Fruit fly (Drosophila melanogaster) whole organism, embryonic: ENCODE measurements around the gene Spn75F.

Experiments
- Blimp-1 ChIP-seq: fragments of 200-800 bp; sonication (Bioruptor generic); optimal IDR thresholded peaks from 3 replicates; lab custom pipeline; 2018; ENCODE audit warnings: missing biosample characterization, missing genetic modification characterization, mild to moderate bottlenecking, moderate library complexity, missing genetic modification reagents
- BtbVII ChIP-seq: fragments of 200-800 bp; sonication (Bioruptor generic); optimal IDR thresholded peaks from 3 replicates; lab custom pipeline; 2017; ENCODE audit warnings: missing biosample characterization, mild to moderate bottlenecking, missing genetic modification characterization
- CG10267 ChIP-seq: fragments of 200-800 bp; sonication (Bioruptor generic); optimal IDR thresholded peaks from 2 replicates; lab custom pipeline; 2018; ENCODE audit warnings: missing biosample characterization, mild to moderate bottlenecking, missing genetic modification characterization, moderate library complexity
- CG10959 ChIP-seq: fragments of 200-800 bp; sonication (Bioruptor generic); IDR thresholded peaks from 2 replicates; pipeline ENCODE4 v1.3.6; 2022; ENCODE audit warnings: missing biosample characterization, missing genetic modification characterization
- CG11504 ChIP-seq: fragments of 200-800 bp; sonication (Bioruptor generic); optimal IDR thresholded peaks from 3 replicates; lab custom pipeline; 2019; ENCODE audit warnings: missing biosample characterization, mild to moderate bottlenecking, missing genetic modification characterization, moderate library complexity
- CG12155 ChIP-seq: fragments of 200-800 bp; sonication (Bioruptor generic); optimal IDR thresholded peaks from 3 replicates; lab custom pipeline; 2016; ENCODE audit warnings: missing biosample characterization, missing genetic modification characterization
- CG13775 ChIP-seq: fragments of 200-800 bp; sonication (Bioruptor generic); optimal IDR thresholded peaks from 3 replicates; lab custom pipeline; 2017; ENCODE audit warnings: missing biosample characterization, mild to moderate bottlenecking, missing genetic modification characterization
- CG14441 ChIP-seq: fragments of 200-800 bp; sonication (Bioruptor generic); IDR thresholded peaks from 2 replicates; pipeline ENCODE4 v1.3.6; 2022; ENCODE audit warnings: missing biosample characterization, missing genetic modification characterization
- CG14965 ChIP-seq: fragments of 200-800 bp; sonication (Bioruptor generic); optimal IDR thresholded peaks from 2 replicates; lab custom pipeline; 2016; ENCODE audit warnings: missing biosample characterization, missing genetic modification characterization, borderline replicate concordance
- CG15479 ChIP-seq: fragments of 200-800 bp; sonication (Bioruptor generic); optimal IDR thresholded peaks from 3 replicates; lab custom pipeline; 2019; ENCODE audit warnings: missing biosample characterization, mild to moderate bottlenecking, missing genetic modification characterization, moderate library complexity
- CG15696 ChIP-seq: fragments of 200-800 bp; sonication (Bioruptor generic); optimal IDR thresholded peaks from 2 replicates; lab custom pipeline; 2019; ENCODE audit warnings: missing biosample characterization, mild to moderate bottlenecking, missing genetic modification characterization, moderate library complexity
- CG16815 ChIP-seq: fragments of 200-800 bp; sonication (Bioruptor generic); optimal IDR thresholded peaks from 3 replicates; lab custom pipeline; 2017; ENCODE audit warnings: missing biosample characterization, mild to moderate bottlenecking, missing genetic modification characterization
- CG18619 ChIP-seq: fragments of 200-800 bp; sonication (Bioruptor generic); optimal IDR thresholded peaks from 3 replicates; lab custom pipeline; 2017; ENCODE audit warnings: missing biosample characterization, mild to moderate bottlenecking, missing genetic modification characterization
- CG18764 ChIP-seq: fragments of 200-800 bp; sonication (Bioruptor generic); optimal IDR thresholded peaks from 3 replicates; lab custom pipeline; 2016; ENCODE audit warnings: missing biosample characterization, missing genetic modification characterization
- CG33557 ChIP-seq: fragments of 200-800 bp; sonication (Bioruptor generic); optimal IDR thresholded peaks from 2 replicates; lab custom pipeline; 2019; ENCODE audit warnings: missing biosample characterization, mild to moderate bottlenecking, missing genetic modification characterization, moderate library complexity
- CG4424 ChIP-seq: fragments of 200-800 bp; sonication (Bioruptor generic); optimal IDR thresholded peaks from 3 replicates; lab custom pipeline; 2016; ENCODE audit warnings: missing biosample characterization, missing genetic modification characterization
- CG4707 ChIP-seq: fragments of 200-800 bp; sonication (Bioruptor generic); optimal IDR thresholded peaks from 2 replicates; lab custom pipeline; 2018; ENCODE audit warnings: missing biosample characterization, mild to moderate bottlenecking, missing genetic modification characterization, moderate library complexity
- CG7839 ChIP-seq: fragments of 200-800 bp; sonication (Bioruptor generic); optimal IDR thresholded peaks from 3 replicates; lab custom pipeline; 2018; ENCODE audit warnings: missing biosample characterization, mild to moderate bottlenecking, missing genetic modification characterization, moderate library complexity
- CG8359 ChIP-seq: fragments of 200-800 bp; sonication (Bioruptor generic); optimal IDR thresholded peaks from 2 replicates; lab custom pipeline; 2017; ENCODE audit warnings: missing biosample characterization, mild to moderate bottlenecking, missing genetic modification characterization, borderline replicate concordance
- D ChIP-seq, 2 experiments: fragments of 200-800 bp in 1 of 2; fragments of >200 bp in 1 of 2; sonication (Bioruptor generic) in 1 of 2; optimal IDR thresholded peaks; 2 replicates in 1 of 2; 3 replicates in 1 of 2; lab custom pipeline; 2017; ENCODE audit warnings: mild to moderate bottlenecking in 1 of 2, missing biosample characterization in 1 of 2, missing genetic modification characterization in 1 of 2, missing genetic modification reagents in 1 of 2
- D19A ChIP-seq: fragments of 200-800 bp; optimal IDR thresholded peaks from 3 replicates; lab custom pipeline; 2019; ENCODE audit warnings: missing biosample characterization, mild to moderate bottlenecking, missing genetic modification characterization, moderate library complexity
- Drgx ChIP-seq: fragments of 200-800 bp; sonication (Bioruptor generic); IDR thresholded peaks from 2 replicates; pipeline ENCODE4 v1.3.6; 2022; ENCODE audit warnings: missing biosample characterization, missing genetic modification characterization
- HLH3B ChIP-seq: fragments of 200-800 bp; sonication (Bioruptor generic); IDR thresholded peaks from 2 replicates; pipeline ENCODE4 v1.3.6; 2022; ENCODE audit warnings: missing biosample characterization, missing genetic modification characterization
- HLH54F ChIP-seq: fragments of 200-800 bp; sonication (Bioruptor generic); optimal IDR thresholded peaks from 3 replicates; lab custom pipeline; 2016; ENCODE audit warnings: missing biosample characterization, missing genetic modification characterization
- Hr3 ChIP-seq: fragments of 200-800 bp; sonication (Bioruptor generic); optimal IDR thresholded peaks from 3 replicates; lab custom pipeline; 2016; ENCODE audit warnings: missing biosample characterization, missing genetic modification characterization
- Hr51 ChIP-seq, 2 experiments: fragments of 200-800 bp; sonication (Bioruptor generic); optimal IDR thresholded peaks; 2 replicates in 1 of 2; 3 replicates in 1 of 2; lab custom pipeline; 2016 to 2018; ENCODE audit warnings: missing biosample characterization in 2 of 2, missing genetic modification characterization in 2 of 2, mild to moderate bottlenecking in 1 of 2, moderate library complexity in 1 of 2
- Nf-YB ChIP-seq: fragments of 200-800 bp; sonication (Bioruptor generic); optimal IDR thresholded peaks from 3 replicates; lab custom pipeline; 2019; ENCODE audit warnings: missing biosample characterization, mild to moderate bottlenecking, missing genetic modification characterization, moderate library complexity
- PHDP ChIP-seq: fragments of 200-800 bp; sonication (Bioruptor generic); optimal IDR thresholded peaks from 3 replicates; lab custom pipeline; 2018; ENCODE audit warnings: missing biosample characterization, mild to moderate bottlenecking, missing genetic modification characterization, moderate library complexity
- Spps ChIP-seq: fragments of 200-800 bp; sonication (Bioruptor generic); optimal IDR thresholded peaks from 2 replicates; lab custom pipeline; 2018; ENCODE audit warnings: missing biosample characterization, mild to moderate bottlenecking, missing genetic modification characterization
- Trl ChIP-seq, 3 experiments: fragments of >200 bp in 2 of 3; fragments of 200-800 bp in 1 of 3; sonication (Bioruptor generic) in 1 of 3; optimal IDR thresholded peaks; 2 replicates in 1 of 3; 3 replicates in 2 of 3; lab custom pipeline; 2016 to 2017; ENCODE audit warnings: missing biosample characterization in 1 of 3, missing genetic modification characterization in 1 of 3
- Vsx1 ChIP-seq: fragments of 200-800 bp; sonication (Bioruptor generic); optimal IDR thresholded peaks from 2 replicates; lab custom pipeline; 2017; ENCODE audit warnings: missing biosample characterization, mild to moderate bottlenecking, missing genetic modification characterization, missing genetic modification reagents
- ap ChIP-seq: fragments of 200-800 bp; sonication (Bioruptor generic); IDR thresholded peaks from 2 replicates; pipeline ENCODE4 v1.3.6; 2022; ENCODE audit warnings: missing biosample characterization, missing genetic modification characterization
- bsh ChIP-seq, 2 experiments: fragments of 200-800 bp; sonication (Bioruptor generic); optimal IDR thresholded peaks; 2 replicates each; lab custom pipeline; 2017 to 2018; ENCODE audit warnings: mild to moderate bottlenecking in 2 of 2, missing biosample characterization in 2 of 2, missing genetic modification characterization in 2 of 2, moderate library complexity in 1 of 2
- dmrt11E ChIP-seq: fragments of 200-800 bp; sonication (Bioruptor generic); optimal IDR thresholded peaks from 3 replicates; lab custom pipeline; 2018; ENCODE audit warnings: missing biosample characterization, mild to moderate bottlenecking, missing genetic modification characterization, moderate library complexity
- dmrt99B ChIP-seq: fragments of 200-800 bp; sonication (Bioruptor generic); optimal IDR thresholded peaks from 2 replicates; lab custom pipeline; 2018; ENCODE audit warnings: missing biosample characterization, mild to moderate bottlenecking, missing genetic modification characterization, moderate library complexity
- dpn ChIP-seq, 2 experiments: fragments of 200-800 bp; sonication (Bioruptor generic); optimal IDR thresholded peaks; 3 replicates each; lab custom pipeline; 2016; ENCODE audit warnings: missing biosample characterization in 2 of 2, missing genetic modification characterization in 2 of 2
- dysf ChIP-seq: fragments of 200-800 bp; sonication (Bioruptor generic); IDR thresholded peaks from 3 replicates; pipeline ENCODE4 v1.3.6; 2022; ENCODE audit warnings: missing biosample characterization, missing genetic modification characterization
- fd102C ChIP-seq: fragments of 200-800 bp; sonication (Bioruptor generic); optimal IDR thresholded peaks from 2 replicates; lab custom pipeline; 2018; ENCODE audit warnings: missing biosample characterization, mild to moderate bottlenecking, missing genetic modification characterization, moderate library complexity
- hkb ChIP-seq, 2 experiments: fragments of 200-800 bp in 1 of 2; fragments of >200 bp in 1 of 2; sonication (Bioruptor generic) in 1 of 2; IDR thresholded peaks in 1 of 2; optimal IDR thresholded peaks in 1 of 2; 2 replicates each; pipeline versions ENCODE4 v1.3.6 to Lab custom; 2017 to 2022; ENCODE audit warnings: missing biosample characterization in 1 of 2, missing genetic modification characterization in 1 of 2
- lmd ChIP-seq: fragments of 200-800 bp; sonication (Bioruptor generic); IDR thresholded peaks from 2 replicates; pipeline ENCODE4 v1.3.6; 2022; ENCODE audit warnings: missing biosample characterization, missing genetic modification characterization
- nom ChIP-seq: fragments of 200-800 bp; sonication (Bioruptor generic); optimal IDR thresholded peaks from 2 replicates; lab custom pipeline; 2017; ENCODE audit warnings: missing biosample characterization, missing genetic modification characterization, mild to moderate bottlenecking, moderate library complexity, missing genetic modification reagents
- phol ChIP-seq: fragments of 200-800 bp; sonication (Bioruptor generic); optimal IDR thresholded peaks from 3 replicates; lab custom pipeline; 2018; ENCODE audit warnings: missing biosample characterization, mild to moderate bottlenecking, missing genetic modification characterization, moderate library complexity
- pzg ChIP-seq: fragments of 200-800 bp; sonication (Bioruptor generic); optimal IDR thresholded peaks from 3 replicates; lab custom pipeline; 2018; ENCODE audit warnings: missing biosample characterization, mild to moderate bottlenecking, missing genetic modification characterization, moderate library complexity
- row ChIP-seq: fragments of 200-800 bp; sonication (Bioruptor generic); IDR thresholded peaks from 3 replicates; pipeline ENCODE4 v1.3.6; 2022; ENCODE audit warnings: missing biosample characterization, missing genetic modification characterization
- sens-2 ChIP-seq: fragments of 200-800 bp; sonication (Bioruptor generic); IDR thresholded peaks from 2 replicates; pipeline ENCODE4 v1.3.6; 2022; ENCODE audit warnings: missing biosample characterization, missing genetic modification characterization

The Spn75F gene

DNA sequence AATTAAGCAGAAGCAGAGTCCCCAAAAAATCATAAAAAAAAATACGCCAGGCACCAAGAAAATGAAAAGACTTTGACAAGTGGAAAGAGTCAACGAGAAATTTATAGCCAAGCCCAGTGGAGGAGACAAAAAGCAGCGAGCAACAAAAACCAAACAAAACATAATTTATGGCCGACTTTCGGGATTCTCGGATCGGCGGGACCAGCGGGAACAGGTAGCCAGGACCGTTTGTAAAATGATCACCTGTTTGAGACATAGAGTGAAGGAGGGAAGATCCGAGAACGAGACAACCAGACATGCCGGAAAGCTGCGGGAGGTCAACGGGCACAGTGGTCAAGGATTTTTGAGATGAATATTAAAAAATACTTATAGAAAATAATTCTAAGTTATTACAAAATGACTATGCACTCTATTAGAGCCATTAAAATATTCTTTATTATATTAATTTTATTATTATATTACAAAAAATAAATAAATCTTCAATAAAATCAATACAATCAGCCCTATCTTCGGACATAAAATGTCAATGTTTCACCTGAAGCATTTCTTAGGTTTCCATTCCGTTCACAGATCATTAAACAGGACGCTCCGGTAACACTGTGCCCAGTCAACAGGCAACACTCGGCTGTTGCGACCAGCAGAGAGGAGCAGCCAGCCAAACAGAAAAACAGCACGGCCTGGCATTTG is 38.3 kb upstream of the Spn75F start (continued):
- peak; percentile 44 for TF ChIP-seq CG16815
- TF ChIP-seq dysf (GFP tag; lab: Robert Waterston, UW), result no peak
- peak; percentile 53 for TF ChIP-seq CG33557 (GFP tag; lab: Kevin White, UChicago)
- peak; percentile 54 for TF ChIP-seq D19A (tag; lab: Kevin White, UChicago)
- peak; percentile 83 for TF ChIP-seq CG15696 (tag; lab: Kevin White, UChicago)
- no peak for TF ChIP-seq Vsx1 (GFP tag; lab: Kevin White, UChicago)
- no peak for TF ChIP-seq CG4707 (GFP tag; lab: Kevin White, UChicago)
- peak; percentile 62 for TF ChIP-seq CG10267 (tag; lab: Kevin White, UChicago)
- peak; percentile 31 for TF ChIP-seq Hr3 (GFP tag; lab: Kevin White, UChicago)
- 0 out of 2 replicates have a peak, but pooled peaks have one; percentile 38 for TF ChIP-seq HLH3B (GFP tag; lab: Robert Waterston, UW)
- peak; percentile 82 for TF ChIP-seq dmrt11E (tag; lab: Kevin White, UChicago)
- TF ChIP-seq HLH54F (GFP tag; lab: Kevin White, UChicago), result no peak
- peak; percentile 37 for TF ChIP-seq fd102C (GFP tag; lab: Kevin White, UChicago)
- peak; percentile 39; the same call in 1 of the 3 replicates for TF ChIP-seq row (GFP tag; lab: Robert Waterston, UW)
- peak; percentile 56 for TF ChIP-seq CG13775 (GFP tag; lab: Kevin White, UChicago)
- peak; percentile 34 for TF ChIP-seq PHDP
- TF ChIP-seq CG15479 (GFP tag; lab: Kevin White, UChicago), result peak; percentile 81
- TF ChIP-seq CG10959 (GFP tag; lab: Robert Waterston, UW), result peak; percentile 30; the same call in 1 of the 2 replicates
- TF ChIP-seq lmd (GFP tag; lab: Robert Waterston, UW), result 0 out of 2 replicates have a peak, but pooled peaks have one; percentile 30
- no peak for TF ChIP-seq hkb (optimal IDR thresholded peaks at IDR 0.05; lab: Kevin White, UChicago)
- TF ChIP-seq hkb (GFP tag; IDR thresholded peaks at IDR 0.05; lab: Robert Waterston, UW), result peak; percentile 45; the same call in 1 of the 2 replicates
- peak; percentile 59 for TF ChIP-seq CG7839 (tag; lab: Kevin White, UChicago)
- TF ChIP-seq bsh (GFP tag; optimal IDR thresholded peaks at IDR 0.05; lab: Kevin White, UChicago), result peak; percentile 47 to 67
- TF ChIP-seq D (optimal IDR thresholded peaks at IDR 0.05; lab: Kevin White, UChicago), result no peak
- TF ChIP-seq D (GFP tag; optimal IDR thresholded peaks at IDR 0.05; lab: Kevin White, UChicago), result peak; percentile 56
- no peak for TF ChIP-seq CG14441 (GFP tag; lab: Robert Waterston, UW)
- peak; percentile 51 for TF ChIP-seq CG4424 (GFP tag; lab: Kevin White, UChicago)
- TF ChIP-seq CG8359 (GFP tag; lab: Kevin White, UChicago), result peak; percentile 37
- peak; percentile 13 for TF ChIP-seq CG18619 (GFP tag; lab: Kevin White, UChicago)
- peak in 1 of 2 experiments; percentile 37 for TF ChIP-seq dpn (GFP tag; optimal IDR thresholded peaks at IDR 0.05; lab: Kevin White, UChicago)
- 0 out of 2 replicates have a peak, but pooled peaks have one; percentile 4 for TF ChIP-seq sens-2 (GFP tag; lab: Robert Waterston, UW)
- TF ChIP-seq Nf-YB (GFP tag; lab: Kevin White, UChicago), result peak; percentile 19
- TF ChIP-seq pzg (GFP tag; lab: Kevin White, UChicago), result no peak
- peak; percentile 35 for TF ChIP-seq Spps
- TF ChIP-seq CG14965 (GFP tag; lab: Kevin White, UChicago), result no peak
- peak; percentile 56 for TF ChIP-seq CG11504
- peak; percentile 42 for TF ChIP-seq Blimp-1 (GFP tag; lab: Kevin White, UChicago)
- peak; percentile 14 for TF ChIP-seq BtbVII (GFP tag; lab: Kevin White, UChicago)
- peak; percentile 34 for TF ChIP-seq nom (GFP tag; lab: Kevin White, UChicago)
- peak; percentile 5 for TF ChIP-seq CG18764 (GFP tag; lab: Kevin White, UChicago)
- TF ChIP-seq Drgx (GFP tag; lab: Robert Waterston, UW), result 0 out of 2 replicates have a peak, but pooled peaks have one; percentile 18
- TF ChIP-seq CG12155 (GFP tag; lab: Kevin White, UChicago), result peak; percentile 26
- peak in 1 of 2 experiments; percentile 48 for TF ChIP-seq Hr51 (GFP tag; optimal IDR thresholded peaks at IDR 0.05; lab: Kevin White, UChicago)
- TF ChIP-seq Trl (optimal IDR thresholded peaks at IDR 0.05; lab: Kevin White, UChicago), result no peak
- no peak for TF ChIP-seq Trl (GFP tag; optimal IDR thresholded peaks at IDR 0.05; lab: Kevin White, UChicago)
- TF ChIP-seq dmrt99B (tag; lab: Kevin White, UChicago), result peak; percentile 60
- no peak for TF ChIP-seq ap (GFP tag; lab: Robert Waterston, UW)
- peak; percentile 70 for TF ChIP-seq phol (tag; lab: Kevin White, UChicago)
